Fruit fly (Drosophila melanogaster): ENCODE results near the gene NPFR.

Gene NPFR

dm6 chr3R:6170737-6171136 lies 16.4 kb upstream of the NPFR start (continued):
- TF ChIP-seq Pdp1 (GFP tag; optimal IDR thresholded peaks at IDR 0.05) = peak in 1 of 2 experiments; percentile 69
- TF ChIP-seq CG1832 (GFP tag; optimal IDR thresholded peaks at IDR 0.05) = no peak
- peak; percentile 30; the same call in 1 of the 2 replicates for TF ChIP-seq CG32532 (GFP tag; IDR thresholded peaks at IDR 0.05)
- no peak for TF ChIP-seq gcm (GFP tag; optimal IDR thresholded peaks at IDR 0.05)
- TF ChIP-seq danr (GFP tag; IDR thresholded peaks at IDR 0.05) = no peak
- TF ChIP-seq NfI (GFP tag; optimal IDR thresholded peaks at IDR 0.05) = no peak
- no peak for TF ChIP-seq ci (GFP tag; IDR thresholded peaks at IDR 0.05)
- TF ChIP-seq Drgx (GFP tag; IDR thresholded peaks at IDR 0.05) = no peak
- TF ChIP-seq CG8765 (GFP tag; IDR thresholded peaks at IDR 0.05) = no peak
- no peak for TF ChIP-seq caup (GFP tag; optimal IDR thresholded peaks at IDR 0.05; ENCODE audit: severe bottlenecking)
- no peak for TF ChIP-seq CG34224 (GFP tag; IDR thresholded peaks at IDR 0.05; ENCODE audit: partially characterized antibody)
- TF ChIP-seq CG7928 (GFP tag; optimal IDR thresholded peaks at IDR 0.05) = no peak
- peak; percentile 19 for TF ChIP-seq nmo (GFP tag; optimal IDR thresholded peaks at IDR 0.05)
- TF ChIP-seq CG2678 (tag; optimal IDR thresholded peaks at IDR 0.05) = no peak
- no peak for TF ChIP-seq CG17912 (GFP tag; optimal IDR thresholded peaks at IDR 0.05)
- no peak for TF ChIP-seq CG3065 (GFP tag; optimal IDR thresholded peaks at IDR 0.05)
- no peak for TF ChIP-seq jing (GFP tag; optimal IDR thresholded peaks at IDR 0.05)
- no peak for TF ChIP-seq CG6813 (GFP tag; optimal IDR thresholded peaks at IDR 0.05)
- peak; percentile 23 for TF ChIP-seq ERR (GFP tag; optimal IDR thresholded peaks at IDR 0.05)
- no peak for TF ChIP-seq fd96Cb (tag; optimal IDR thresholded peaks at IDR 0.05)
- TF ChIP-seq CG9932 (GFP tag; IDR thresholded peaks at IDR 0.05) = peak; percentile 22; the same call in 1 of the 2 replicates
- TF ChIP-seq esg (GFP tag; conservative IDR thresholded peaks at IDR 0.05) = no peak
- no peak for TF ChIP-seq CG12391 (tag; optimal IDR thresholded peaks at IDR 0.05)
- TF ChIP-seq ken (GFP tag; IDR thresholded peaks at IDR 0.05) = 0 out of 3 replicates have a peak, but pooled peaks have one; percentile 50
- no peak for TF ChIP-seq jumu (GFP tag; optimal IDR thresholded peaks at IDR 0.05)
- no peak for TF ChIP-seq Sox100B (GFP tag; optimal IDR thresholded peaks at IDR 0.05)
- no peak for TF ChIP-seq CG32772 (GFP tag; IDR thresholded peaks at IDR 0.05)
- no peak for TF ChIP-seq MTF-1 (GFP tag; optimal IDR thresholded peaks at IDR 0.05; ENCODE audit: borderline replicate concordance)
- TF ChIP-seq CG4730 (GFP tag; IDR thresholded peaks at IDR 0.05) = no peak
- no peak for TF ChIP-seq Ssrp (tag; optimal IDR thresholded peaks at IDR 0.05)
- TF ChIP-seq CG4854 (GFP tag; optimal IDR thresholded peaks at IDR 0.05) = peak; percentile 8
- no peak for TF ChIP-seq Dref (GFP tag; IDR thresholded peaks at IDR 0.05)
- peak; percentile 2 for TF ChIP-seq Sry-δ (GFP tag; optimal IDR thresholded peaks at IDR 0.05)
- TF ChIP-seq CG6683 (GFP tag; optimal IDR thresholded peaks at IDR 0.05) = no peak
- TF ChIP-seq pan (optimal IDR thresholded peaks at IDR 0.05) = no peak
- TF ChIP-seq pan (GFP tag; optimal IDR thresholded peaks at IDR 0.05 in 1 of 2, IDR thresholded peaks at IDR 0.05 in 1 of 2) = no peak
- TF ChIP-seq amos (GFP tag; IDR thresholded peaks at IDR 0.05; ENCODE audit: partially characterized antibody) = peak; percentile 75
- TF ChIP-seq lilli (GFP tag; optimal IDR thresholded peaks at IDR 0.05) = peak; percentile 9
- TF ChIP-seq CG2120 (GFP tag; optimal IDR thresholded peaks at IDR 0.05) = peak; percentile 39
- TF ChIP-seq CG10979 (tag; optimal IDR thresholded peaks at IDR 0.05) = no peak
- no peak for TF ChIP-seq salm (tag; optimal IDR thresholded peaks at IDR 0.05)
- no peak for TF ChIP-seq CG9727 (GFP tag; optimal IDR thresholded peaks at IDR 0.05)
- TF ChIP-seq CoRest (tag; optimal IDR thresholded peaks at IDR 0.05) = no peak
- no peak for TF ChIP-seq nerfin-2 (GFP tag; IDR thresholded peaks at IDR 0.05; ENCODE audit: partially characterized antibody)
- TF ChIP-seq unc-4 (GFP tag; IDR thresholded peaks at IDR 0.05; ENCODE audit: partially characterized antibody) = no peak
- TF ChIP-seq CG7745 (tag; optimal IDR thresholded peaks at IDR 0.05) = no peak
- TF ChIP-seq kah (GFP tag; optimal IDR thresholded peaks at IDR 0.05) = no peak
- no peak for TF ChIP-seq Gug (GFP tag; IDR thresholded peaks at IDR 0.05)
- no peak for TF ChIP-seq grn (GFP tag; optimal IDR thresholded peaks at IDR 0.05)
- no peak for TF ChIP-seq Hr3 (GFP tag; optimal IDR thresholded peaks at IDR 0.05)
- no peak for TF ChIP-seq insv (GFP tag; optimal IDR thresholded peaks at IDR 0.05)

Measured in whole organism, embryonic.